ENCODE assay signal across 1 fruit fly cellular context in the genomic region with DNA sequence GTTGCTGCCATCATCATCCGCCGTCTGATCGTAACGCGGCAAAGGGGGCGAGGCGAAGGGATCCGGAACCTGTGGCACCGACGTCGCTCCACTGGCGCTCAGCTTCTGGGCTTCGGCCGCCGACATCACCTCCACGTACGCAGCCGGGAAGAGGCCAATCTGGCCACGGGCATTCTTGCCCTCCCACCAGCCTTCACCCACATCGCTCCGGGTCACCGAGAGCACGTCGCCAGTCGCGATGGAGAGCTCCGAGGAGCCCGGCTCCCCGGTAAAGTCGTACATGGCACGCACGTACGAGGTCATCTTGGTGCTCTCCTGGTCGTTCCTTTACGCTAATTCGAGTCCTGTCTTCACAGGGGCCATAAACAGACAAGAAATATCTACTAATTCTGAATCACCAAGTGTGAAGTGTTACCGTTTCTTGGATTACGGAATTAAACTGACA.
TF ChIP-seq lines count a peak whose summit lies in the region.

SH3PX1 (minus strand) TSS at position 445 of the 445 bp plus-strand sequence.

TF ChIP-seq in whole organism, embryonic, 481 proteins besides CTCF, POLR2A, EP300 and RAD21 (continued from another document):
- peak; percentile 13; the same call in 1 of the 2 replicates for TF ChIP-seq amos (GFP tag; IDR thresholded peaks at IDR 0.05; lab: Robert Waterston, UW; ENCODE audit: partially characterized antibody)
- TF ChIP-seq cas (GFP tag; IDR thresholded peaks at IDR 0.05; lab: Robert Waterston, UW): no peak
- peak; percentile 97 for TF ChIP-seq MESR4 (GFP tag; optimal IDR thresholded peaks at IDR 0.05; lab: Kevin White, UChicago)
- 0 out of 3 replicates have a peak, but pooled peaks have one; percentile 23 for TF ChIP-seq Opbp (GFP tag; IDR thresholded peaks at IDR 0.05; lab: Robert Waterston, UW; ENCODE audit: partially characterized antibody)
- no peak for TF ChIP-seq sima (GFP tag; optimal IDR thresholded peaks at IDR 0.05; lab: Kevin White, UChicago)
- no peak for TF ChIP-seq Gsc (GFP tag; IDR thresholded peaks at IDR 0.05; lab: Robert Waterston, UW)
- no peak for TF ChIP-seq CG15479 (GFP tag; optimal IDR thresholded peaks at IDR 0.05; lab: Kevin White, UChicago)
- peak; percentile 86 for TF ChIP-seq Med (GFP tag; lab: Kevin White, UChicago)
- TF ChIP-seq Hr78 (GFP tag; optimal IDR thresholded peaks at IDR 0.05; lab: Kevin White, UChicago): no peak
- TF ChIP-seq CG7271 (tag; optimal IDR thresholded peaks at IDR 0.05; lab: Kevin White, UChicago): no peak
- TF ChIP-seq Lpt (GFP tag; optimal IDR thresholded peaks at IDR 0.05; lab: Kevin White, UChicago): no peak
- TF ChIP-seq Max (GFP tag; optimal IDR thresholded peaks at IDR 0.05; lab: Kevin White, UChicago): no peak
- TF ChIP-seq Ets97D (GFP tag; optimal IDR thresholded peaks at IDR 0.05; lab: Kevin White, UChicago): no peak
- TF ChIP-seq sd (tag; optimal IDR thresholded peaks at IDR 0.05; lab: Kevin White, UChicago): no peak
- no peak for TF ChIP-seq fd96Cb (tag; optimal IDR thresholded peaks at IDR 0.05; lab: Kevin White, UChicago)
- peak; percentile 48 for TF ChIP-seq CG4617 (GFP tag; optimal IDR thresholded peaks at IDR 0.05; lab: Kevin White, UChicago; ENCODE audit: borderline replicate concordance)
- TF ChIP-seq CG12299 (tag; optimal IDR thresholded peaks at IDR 0.05; lab: Kevin White, UChicago): no peak
- peak; percentile 51; the same call in 1 of the 2 replicates for TF ChIP-seq Bgb (GFP tag; IDR thresholded peaks at IDR 0.05; lab: Robert Waterston, UW; ENCODE audit: partially characterized antibody)
- TF ChIP-seq tna (GFP tag; IDR thresholded peaks at IDR 0.05; lab: Robert Waterston, UW; ENCODE audit: partially characterized antibody): 0 out of 2 replicates have a peak, but pooled peaks have one; percentile 36
- TF ChIP-seq CG1792 (GFP tag; optimal IDR thresholded peaks at IDR 0.05; lab: Kevin White, UChicago): no peak
- 0 out of 2 replicates have a peak, but pooled peaks have one; percentile 12 for TF ChIP-seq CG4360 (GFP tag; IDR thresholded peaks at IDR 0.05; lab: Robert Waterston, UW)
- TF ChIP-seq slbo (GFP tag; IDR thresholded peaks at IDR 0.05; lab: Robert Waterston, UW): no peak
- TF ChIP-seq slp2 (GFP tag; optimal IDR thresholded peaks at IDR 0.05; lab: Kevin White, UChicago): no peak
- TF ChIP-seq NK7.1 (GFP tag; optimal IDR thresholded peaks at IDR 0.05; lab: Kevin White, UChicago): no peak
- TF ChIP-seq zen (tag; optimal IDR thresholded peaks at IDR 0.05; lab: Kevin White, UChicago): no peak
- peak; percentile 38 for TF ChIP-seq Jarid2 (GFP tag; optimal IDR thresholded peaks at IDR 0.05; lab: Kevin White, UChicago)
- peak; percentile 6 for TF ChIP-seq D (optimal IDR thresholded peaks at IDR 0.05; lab: Kevin White, UChicago)
- no peak for TF ChIP-seq D (GFP tag; optimal IDR thresholded peaks at IDR 0.05; lab: Kevin White, UChicago)
- TF ChIP-seq E2f2 (GFP tag; IDR thresholded peaks at IDR 0.05; lab: Robert Waterston, UW): no peak
- no peak for TF ChIP-seq CG10321 (GFP tag; IDR thresholded peaks at IDR 0.05; lab: Robert Waterston, UW)
- peak; percentile 63 for TF ChIP-seq sens (GFP tag; lab: Kevin White, UChicago)
- peak; percentile 41 for TF ChIP-seq MBD-R2 (GFP tag; IDR thresholded peaks at IDR 0.05; lab: Robert Waterston, UW)
- no peak for TF ChIP-seq CG31441 (GFP tag; IDR thresholded peaks at IDR 0.05; lab: Robert Waterston, UW)
- peak; percentile 11 for TF ChIP-seq her (GFP tag; optimal IDR thresholded peaks at IDR 0.05; lab: Kevin White, UChicago)
- TF ChIP-seq ERR (GFP tag; optimal IDR thresholded peaks at IDR 0.05; lab: Kevin White, UChicago): no peak
- no peak for TF ChIP-seq sna (GFP tag; IDR thresholded peaks at IDR 0.05; lab: Robert Waterston, UW; ENCODE audit: partially characterized antibody)
- no peak for TF ChIP-seq NfI (GFP tag; optimal IDR thresholded peaks at IDR 0.05; lab: Kevin White, UChicago)
- TF ChIP-seq CG32532 (GFP tag; IDR thresholded peaks at IDR 0.05; lab: Robert Waterston, UW): no peak
- TF ChIP-seq CG13624 (GFP tag; optimal IDR thresholded peaks at IDR 0.05; lab: Kevin White, UChicago): no peak
- no peak for TF ChIP-seq h (optimal IDR thresholded peaks at IDR 0.05; lab: Kevin White, UChicago)
- TF ChIP-seq CG4820 (GFP tag; optimal IDR thresholded peaks at IDR 0.05; lab: Kevin White, UChicago): no peak
- peak; percentile 39; the same call in 1 of the 2 replicates for TF ChIP-seq Dref (GFP tag; IDR thresholded peaks at IDR 0.05; lab: Robert Waterston, UW)
- 0 out of 2 replicates have a peak, but pooled peaks have one; percentile 26 for TF ChIP-seq hbn (GFP tag; IDR thresholded peaks at IDR 0.05; lab: Robert Waterston, UW; ENCODE audit: partially characterized antibody)
- no peak for TF ChIP-seq CG12155 (GFP tag; optimal IDR thresholded peaks at IDR 0.05; lab: Kevin White, UChicago)
- TF ChIP-seq Fer3 (tag; optimal IDR thresholded peaks at IDR 0.05; lab: Kevin White, UChicago): no peak
- no peak for TF ChIP-seq croc (GFP tag; conservative IDR thresholded peaks at IDR 0.05; lab: Robert Waterston, UW)
- TF ChIP-seq ssp (GFP tag; IDR thresholded peaks at IDR 0.05; lab: Robert Waterston, UW): no peak
TF ChIP-seq in whole organism, embryonic: peak in this region for 18.
